Fruit fly (Drosophila melanogaster) whole organism, adult: Measurements from ENCODE around the gene anox.
A peak's percentile ranks its signal among the peaks of the same experiment; 100 is the strongest.

Experiments
- CG11617 ChIP-seq: fragments of 200-800 bp; sonication (Bioruptor generic); optimal IDR thresholded peaks from 2 replicates; lab custom pipeline; 2017; ENCODE audit warnings: mild to moderate bottlenecking, missing biosample characterization, missing genetic modification reagents, missing genetic modification characterization
- CG12768 ChIP-seq: fragments of 200-800 bp; sonication (Bioruptor generic); optimal IDR thresholded peaks from 2 replicates; lab custom pipeline; 2017; ENCODE audit warnings: missing biosample characterization, missing genetic modification characterization, mild to moderate bottlenecking, moderate library complexity, missing genetic modification reagents
- CG14711 ChIP-seq: fragments of 200-800 bp; sonication (Bioruptor generic); optimal IDR thresholded peaks from 2 replicates; lab custom pipeline; 2018; ENCODE audit warnings: missing biosample characterization, mild to moderate bottlenecking, missing genetic modification characterization, moderate library complexity
- CG1620 ChIP-seq: fragments of 200-800 bp; sonication (Bioruptor generic); optimal IDR thresholded peaks from 2 replicates; lab custom pipeline; 2016; ENCODE audit warnings: missing biosample characterization, missing genetic modification characterization
- CG33017 ChIP-seq: fragments of 200-800 bp; sonication (Bioruptor generic); optimal IDR thresholded peaks from 2 replicates; lab custom pipeline; 2018; ENCODE audit warnings: missing biosample characterization, mild to moderate bottlenecking, missing genetic modification characterization, moderate library complexity
- CG5204 ChIP-seq: fragments of 200-800 bp; sonication (Bioruptor generic); optimal IDR thresholded peaks from 2 replicates; lab custom pipeline; 2016; ENCODE audit warnings: missing biosample characterization, missing genetic modification characterization
- CG7045 ChIP-seq: fragments of 200-800 bp; sonication (Bioruptor generic); optimal IDR thresholded peaks from 2 replicates; lab custom pipeline; 2017; ENCODE audit warnings: missing biosample characterization, mild to moderate bottlenecking, missing genetic modification characterization
- CG7101 ChIP-seq: fragments of 200-800 bp; sonication (Bioruptor generic); optimal IDR thresholded peaks from 2 replicates; lab custom pipeline; 2018; ENCODE audit warnings: missing biosample characterization, mild to moderate bottlenecking, missing genetic modification characterization, moderate library complexity
- Clk ChIP-seq: fragments of 200-800 bp; sonication (Bioruptor generic); optimal IDR thresholded peaks from 2 replicates; lab custom pipeline; 2017; ENCODE audit warnings: missing biosample characterization, missing genetic modification characterization
- Crg-1 ChIP-seq: fragments of 200-800 bp; sonication (Bioruptor generic); optimal IDR thresholded peaks from 2 replicates; lab custom pipeline; 2016; ENCODE audit warnings: missing biosample characterization, missing genetic modification characterization
- Hr96 ChIP-seq: fragments of 200-800 bp; sonication (Bioruptor generic); optimal IDR thresholded peaks from 2 replicates; lab custom pipeline; 2016; ENCODE audit warnings: missing biosample characterization, missing genetic modification characterization
- Mnt ChIP-seq: fragments of 200-800 bp; sonication (Bioruptor generic); optimal IDR thresholded peaks from 2 replicates; lab custom pipeline; 2016; ENCODE audit warnings: missing biosample characterization, mild to moderate bottlenecking, missing genetic modification characterization
- bab1 ChIP-seq: fragments of 200-800 bp; sonication (Bioruptor generic); optimal IDR thresholded peaks from 3 replicates; lab custom pipeline; 2019; ENCODE audit warnings: missing biosample characterization, mild to moderate bottlenecking, missing genetic modification characterization, moderate library complexity
- cic ChIP-seq: fragments of 200-800 bp; sonication (Bioruptor generic); optimal IDR thresholded peaks from 2 replicates; lab custom pipeline; 2017; ENCODE audit warnings: missing biosample characterization, mild to moderate bottlenecking, missing genetic modification characterization, moderate library complexity
- cnc ChIP-seq, 2 experiments: fragments of >200 bp; optimal IDR thresholded peaks; 2 replicates each; lab custom pipeline; 2017
- kay ChIP-seq: fragments of 200-800 bp; sonication (Bioruptor generic); peaks from one replicate; lab custom pipeline; 2016; ENCODE audit warnings: missing biosample characterization, missing genetic modification characterization, borderline replicate concordance
- ovo ChIP-seq: fragments of 200-800 bp; sonication (Bioruptor generic); optimal IDR thresholded peaks from 2 replicates; lab custom pipeline; 2016; ENCODE audit warnings: missing biosample characterization, missing genetic modification characterization
- pad ChIP-seq: fragments of 200-800 bp; sonication (Bioruptor generic); optimal IDR thresholded peaks from 3 replicates; lab custom pipeline; 2017; ENCODE audit warnings: missing biosample characterization, missing genetic modification characterization, mild to moderate bottlenecking, moderate library complexity, missing genetic modification reagents
- tj ChIP-seq: fragments of 200-800 bp; sonication (Bioruptor generic); optimal IDR thresholded peaks from 3 replicates; lab custom pipeline; 2017; ENCODE audit warnings: missing biosample characterization, mild to moderate bottlenecking, missing genetic modification characterization, moderate library complexity
- toe ChIP-seq: fragments of 200-800 bp; sonication (Bioruptor generic); optimal IDR thresholded peaks from 2 replicates; lab custom pipeline; 2016; ENCODE audit warnings: missing biosample characterization, missing genetic modification characterization

anox gene

DNA sequence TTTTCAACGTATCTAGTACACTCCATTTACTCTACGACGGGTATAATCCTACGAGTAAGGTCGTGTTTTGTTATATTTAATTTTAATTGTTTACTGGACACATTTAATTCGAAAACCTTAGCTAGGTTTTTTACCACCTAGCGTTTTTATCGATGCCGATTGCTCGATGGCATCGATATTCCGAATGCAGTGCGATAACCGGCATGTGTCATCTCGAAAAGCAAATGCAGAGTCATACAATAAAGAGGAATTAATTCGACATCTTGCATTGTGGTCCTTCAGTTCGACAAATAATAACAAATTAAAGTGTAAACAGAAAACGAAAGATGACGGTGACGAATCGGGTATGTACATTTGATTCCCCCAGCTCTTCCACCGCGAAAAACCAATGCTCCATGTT, 3.2 kb downstream of the anox start, which contains the start of gene Rpt6:
Gene Rpt6 (plus strand): TSS at position 201 of the 400 bp plus-strand sequence.
- TF ChIP-seq cnc (optimal IDR thresholded peaks at IDR 0.05; lab: Kevin White, UChicago) (peak; percentile 50 to 83), bab1 (GFP tag; lab: Kevin White, UChicago) (peak; percentile 42), cic (no peak), CG1620 (GFP tag; lab: Kevin White, UChicago) (peak; percentile 6), Mnt (peak; percentile 22), tj (peak; percentile 53), CG5204 (no peak)

DNA sequence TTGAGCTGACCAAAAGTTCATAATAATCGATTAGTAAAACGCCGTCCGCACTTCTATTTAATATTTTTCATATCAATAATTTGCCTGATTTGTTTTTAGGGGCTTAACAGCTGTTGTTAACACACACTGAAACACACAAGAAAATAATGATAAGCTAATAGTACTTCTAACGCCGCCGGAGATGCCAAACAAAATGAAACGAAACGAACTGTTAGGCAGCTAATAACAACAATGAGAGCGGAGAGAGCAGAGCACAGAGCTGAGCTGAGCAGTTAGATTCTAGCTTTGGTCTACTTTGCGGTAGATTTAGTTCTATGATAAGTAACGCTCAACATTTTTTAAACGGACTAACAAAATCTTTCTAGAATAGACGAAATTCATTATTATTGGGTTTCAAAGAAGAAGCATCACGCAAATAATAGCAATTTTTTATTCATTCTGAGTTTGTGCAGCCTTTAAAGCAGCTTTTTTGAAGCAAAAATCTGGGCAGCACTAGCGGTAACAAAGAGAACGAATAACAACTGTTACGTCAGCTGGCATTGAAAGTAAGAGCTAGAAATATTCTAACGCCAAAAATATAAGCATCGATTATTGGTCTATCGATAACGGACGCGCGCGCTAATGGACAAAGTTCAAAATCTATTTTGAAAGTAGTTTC, 12.5 kb downstream of the anox start, which contains the start of gene Abca3:
Gene Abca3 (minus strand): TSS at position 181 of the 658 bp plus-strand sequence.
- peak; percentile 33 for TF ChIP-seq CG7045
- peak; percentile 70 for TF ChIP-seq CG14711
- peak; percentile 70 for TF ChIP-seq Hr96 (GFP tag; lab: Kevin White, UChicago)
- peak; percentile 51 for TF ChIP-seq ovo
- peak; percentile 45 for TF ChIP-seq CG12768 (GFP tag; lab: Kevin White, UChicago)
- peak; percentile 59 for TF ChIP-seq Crg-1 (GFP tag; lab: Kevin White, UChicago)
- peak; percentile 44 for TF ChIP-seq Mnt
- TF ChIP-seq bab1 (GFP tag; lab: Kevin White, UChicago), result peak; percentile 59
- no peak for TF ChIP-seq Clk (GFP tag; lab: Kevin White, UChicago)
- peak; percentile 66 for TF ChIP-seq CG1620 (GFP tag; lab: Kevin White, UChicago)
- peak; percentile 63 for TF ChIP-seq toe (GFP tag; lab: Kevin White, UChicago)
- TF ChIP-seq cic, result no peak
- TF ChIP-seq CG33017 (tag; lab: Kevin White, UChicago), result peak; percentile 54
- peak; percentile 66 for TF ChIP-seq CG11617
- TF ChIP-seq CG7101 (tag; lab: Kevin White, UChicago), result peak; percentile 79
- peak; percentile 78 for TF ChIP-seq kay
- TF ChIP-seq tj, result peak; percentile 33
- TF ChIP-seq cnc (optimal IDR thresholded peaks at IDR 0.05; lab: Kevin White, UChicago), result no peak
- peak; percentile 63 for TF ChIP-seq pad (GFP tag; lab: Kevin White, UChicago)
- peak; percentile 60 for TF ChIP-seq CG5204

- no peak for TF ChIP-seq CG14711
Observed at dm6 chrX:21285001-21285400, 34.1 kb downstream of the anox start, which contains the start of gene CG1494. TSS of gene CG1494 (plus strand) at chrX:21285301.

dm6 chrX:21282035-21282434, 37.1 kb downstream of the anox start:
- no peak for TF ChIP-seq cnc (optimal IDR thresholded peaks at IDR 0.05; lab: Kevin White, UChicago)
- TF ChIP-seq cic, result no peak
- no peak for TF ChIP-seq tj
- no peak for TF ChIP-seq kay
- no peak for TF ChIP-seq Mnt
- TF ChIP-seq toe (GFP tag; lab: Kevin White, UChicago), result no peak
- no peak for TF ChIP-seq CG33017 (tag; lab: Kevin White, UChicago)
- no peak for TF ChIP-seq CG14711
- TF ChIP-seq CG7045, result no peak
- no peak for TF ChIP-seq CG11617
- no peak for TF ChIP-seq CG1620 (GFP tag; lab: Kevin White, UChicago)
- TF ChIP-seq bab1 (GFP tag; lab: Kevin White, UChicago), result no peak
- TF ChIP-seq CG12768 (GFP tag; lab: Kevin White, UChicago), result no peak
- no peak for TF ChIP-seq Crg-1 (GFP tag; lab: Kevin White, UChicago)
- no peak for TF ChIP-seq ovo
- no peak for TF ChIP-seq Clk (GFP tag; lab: Kevin White, UChicago)
- no peak for TF ChIP-seq pad (GFP tag; lab: Kevin White, UChicago)
- TF ChIP-seq CG5204, result no peak
- no peak for TF ChIP-seq Hr96 (GFP tag; lab: Kevin White, UChicago)
- no peak for TF ChIP-seq CG7101 (tag; lab: Kevin White, UChicago)

DNA sequence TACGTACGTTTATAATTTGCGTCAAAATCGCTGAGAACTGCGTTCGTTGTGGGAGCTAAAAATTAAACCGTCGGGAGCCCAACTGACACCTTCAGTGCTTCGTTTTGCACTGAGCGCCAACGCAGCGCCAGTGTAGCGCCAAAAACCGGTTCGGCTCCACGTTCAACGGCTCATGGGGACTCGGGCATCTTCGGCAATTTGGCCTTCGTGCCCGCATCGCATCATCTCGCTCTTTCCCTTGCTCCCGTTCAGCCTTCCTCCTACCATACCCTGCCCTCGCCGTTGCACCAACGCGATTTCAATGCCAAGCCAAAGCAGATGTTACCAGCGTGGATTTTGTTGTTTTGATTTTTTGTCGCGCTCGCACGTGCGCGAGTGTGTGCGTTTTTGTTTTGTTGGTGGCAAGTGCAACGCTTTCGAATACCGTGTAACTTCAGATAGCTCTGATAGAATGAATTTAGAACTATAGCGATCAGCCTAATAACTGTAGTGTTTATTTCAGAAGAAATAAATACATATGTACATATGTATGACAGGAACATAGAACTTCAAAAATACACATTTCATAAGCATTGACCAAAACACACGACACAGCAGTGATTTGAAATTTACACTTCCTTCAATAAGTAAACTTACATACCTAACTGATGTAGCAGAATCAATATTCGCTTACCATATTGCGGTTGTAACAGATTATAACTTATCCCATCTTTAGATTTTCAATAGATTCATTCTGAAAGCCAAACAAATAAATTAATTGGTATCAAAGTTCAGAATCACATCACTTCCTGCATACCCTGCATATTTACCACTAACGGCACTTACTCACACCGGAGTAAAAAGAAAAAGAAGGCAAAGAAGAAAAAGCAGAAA, 37.8 kb downstream of the anox start, which contains the start of gene Mnr:
Gene Mnr (minus strand): TSS at position 133 of the 873 bp plus-strand sequence.
- no peak for TF ChIP-seq CG7045
- peak; percentile 90 for TF ChIP-seq tj
- TF ChIP-seq Hr96 (GFP tag; lab: Kevin White, UChicago), result peak; percentile 47
- TF ChIP-seq toe (GFP tag; lab: Kevin White, UChicago), result no peak
- TF ChIP-seq cic, result peak; percentile 55
- peak; percentile 85 for TF ChIP-seq Mnt
- TF ChIP-seq pad (GFP tag; lab: Kevin White, UChicago), result peak; percentile 8
- peak; percentile 47 for TF ChIP-seq ovo
- peak; percentile 34 for TF ChIP-seq CG12768 (GFP tag; lab: Kevin White, UChicago)

- TF ChIP-seq kay, result peak; percentile 76
- no peak for TF ChIP-seq CG12768 (GFP tag; lab: Kevin White, UChicago)
- TF ChIP-seq bab1 (GFP tag; lab: Kevin White, UChicago), result no peak
Observed at dm6 chrX:21280629-21281028, 38.5 kb downstream of the anox start.
